Worm (Caenorhabditis elegans) whole organism, mixed stage, embryonic: ENCODE data around the gene grl-31.

Experiments used
- M03D4.4 ChIP-seq: sonication (generic microtip); optimal IDR thresholded peaks from 2 replicates; lab custom pipeline; 2017; ENCODE audit warnings: mild to moderate bottlenecking, missing genetic modification characterization, missing compliant biosample characterization
- bed-3 ChIP-seq: fragments of 200-800 bp; sonication (Bioruptor generic); optimal IDR thresholded peaks from 3 replicates; lab custom pipeline; 2018; ENCODE audit warnings: mild to moderate bottlenecking, missing genetic modification characterization, moderate library complexity, missing compliant biosample characterization
- blmp-1 ChIP-seq: fragments of 150-350 bp; optimal IDR thresholded peaks from 2 replicates; lab custom pipeline; 2014; ENCODE audit warnings: missing biosample characterization, missing genetic modification characterization
- ceh-39 ChIP-seq: fragments of 150-350 bp; optimal IDR thresholded peaks from 2 replicates; lab custom pipeline; 2014; ENCODE audit warnings: missing biosample characterization, missing genetic modification characterization
- ceh-43 ChIP-seq: fragments of 200-800 bp; sonication (Bioruptor generic); optimal IDR thresholded peaks from 2 replicates; lab custom pipeline; 2018; ENCODE audit warnings: mild to moderate bottlenecking, missing genetic modification characterization, moderate library complexity, missing compliant biosample characterization
- ceh-83 ChIP-seq: fragments of 200-800 bp; sonication (Bioruptor generic); optimal IDR thresholded peaks from 2 replicates; lab custom pipeline; 2018; ENCODE audit warnings: mild to moderate bottlenecking, missing genetic modification characterization, missing compliant biosample characterization
- ces-1 ChIP-seq: fragments of 150-350 bp; optimal IDR thresholded peaks from 2 replicates; lab custom pipeline; 2014; ENCODE audit warnings: missing biosample characterization, missing genetic modification reagents, missing genetic modification characterization
- cnd-1 ChIP-seq: fragments of 200-800 bp; sonication (Bioruptor generic); optimal IDR thresholded peaks from 2 replicates; lab custom pipeline; 2018; ENCODE audit warnings: mild to moderate bottlenecking, missing genetic modification characterization, missing compliant biosample characterization
- drap-1 ChIP-seq: fragments of 200-800 bp; sonication (Bioruptor generic); optimal IDR thresholded peaks from 3 replicates; lab custom pipeline; 2018; ENCODE audit warnings: mild to moderate bottlenecking, missing genetic modification characterization, missing compliant biosample characterization
- elt-1 ChIP-seq: sonication (generic microtip); optimal IDR thresholded peaks from 2 replicates; lab custom pipeline; 2017; ENCODE audit warnings: missing genetic modification characterization, mild to moderate bottlenecking, missing compliant biosample characterization, antibody characterized with exemption, moderate library complexity, borderline replicate concordance; ENCODE audit not compliant: insufficient read depth
- elt-3 ChIP-seq: fragments of 150-350 bp; optimal IDR thresholded peaks from 2 replicates; lab custom pipeline; 2014; ENCODE audit warnings: missing biosample characterization, missing genetic modification characterization
- flh-1 ChIP-seq: fragments of 200-800 bp; sonication (Bioruptor generic); optimal IDR thresholded peaks from 2 replicates; lab custom pipeline; 2018; ENCODE audit warnings: mild to moderate bottlenecking, missing genetic modification characterization, moderate library complexity, missing compliant biosample characterization
- ham-2 ChIP-seq: fragments of 200-800 bp; sonication (Bioruptor generic); optimal IDR thresholded peaks from 2 replicates; lab custom pipeline; 2018; ENCODE audit warnings: mild to moderate bottlenecking, missing genetic modification characterization, missing compliant biosample characterization
- hlh-1 ChIP-seq: fragments of 150-350 bp; optimal IDR thresholded peaks from 2 replicates; lab custom pipeline; 2014; ENCODE audit warnings: missing biosample characterization, missing genetic modification reagents, missing genetic modification characterization
- lin-13 ChIP-seq: fragments of 150-350 bp; optimal IDR thresholded peaks from 2 replicates; lab custom pipeline; 2014; ENCODE audit warnings: missing biosample characterization, missing genetic modification characterization
- lin-32 ChIP-seq: fragments of 200-800 bp; sonication (Bioruptor generic); optimal IDR thresholded peaks from 2 replicates; lab custom pipeline; 2018; ENCODE audit warnings: mild to moderate bottlenecking, missing genetic modification characterization, missing compliant biosample characterization
- lsy-2 ChIP-seq: fragments of 150-350 bp; optimal IDR thresholded peaks from 2 replicates; lab custom pipeline; 2014; ENCODE audit warnings: missing biosample characterization, missing genetic modification characterization
- mab-5 ChIP-seq: fragments of 150-350 bp; optimal IDR thresholded peaks from 2 replicates; lab custom pipeline; 2014; ENCODE audit warnings: missing biosample characterization, missing genetic modification characterization
- mep-1 ChIP-seq: fragments of 150-350 bp; optimal IDR thresholded peaks from 2 replicates; lab custom pipeline; 2017; ENCODE audit warnings: missing biosample characterization, missing genetic modification reagents, missing genetic modification characterization, inconsistent platforms
- mls-2 ChIP-seq: sonication (generic microtip); optimal IDR thresholded peaks from 2 replicates; lab custom pipeline; 2016; ENCODE audit warnings: mild to moderate bottlenecking, missing genetic modification characterization, moderate library complexity, missing compliant biosample characterization
- nhr-12 ChIP-seq: fragments of 150-350 bp; optimal IDR thresholded peaks from 2 replicates; lab custom pipeline; 2014; ENCODE audit warnings: missing biosample characterization, missing genetic modification characterization
- nhr-2 ChIP-seq: fragments of 150-350 bp; optimal IDR thresholded peaks from 2 replicates; lab custom pipeline; 2014; ENCODE audit warnings: missing biosample characterization, missing genetic modification characterization
- nhr-237 ChIP-seq: fragments of 150-350 bp; optimal IDR thresholded peaks from 2 replicates; lab custom pipeline; 2014; ENCODE audit warnings: missing biosample characterization, missing genetic modification characterization
- nhr-28 ChIP-seq: fragments of 150-350 bp; optimal IDR thresholded peaks from 2 replicates; lab custom pipeline; 2014; ENCODE audit warnings: missing biosample characterization, missing genetic modification characterization
- nhr-76 ChIP-seq: sonication (generic microtip); optimal IDR thresholded peaks from 2 replicates; lab custom pipeline; 2017; ENCODE audit warnings: missing biosample characterization, missing genetic modification characterization
- pha-4 ChIP-seq: fragments of 150-350 bp; optimal IDR thresholded peaks from 2 replicates; lab custom pipeline; 2018; ENCODE audit warnings: missing biosample characterization, missing genetic modification reagents, missing genetic modification characterization
- sem-2 ChIP-seq: fragments of 200-800 bp; sonication (Bioruptor generic); optimal IDR thresholded peaks from 2 replicates; lab custom pipeline; 2018; ENCODE audit warnings: mild to moderate bottlenecking, missing genetic modification characterization, missing compliant biosample characterization
- snpc-4 ChIP-seq: fragments of 150-350 bp; optimal IDR thresholded peaks from 2 replicates; lab custom pipeline; 2014; ENCODE audit warnings: missing biosample characterization, missing genetic modification characterization
- sptf-1 ChIP-seq: sonication (generic microtip); optimal IDR thresholded peaks from 2 replicates; lab custom pipeline; 2017; ENCODE audit warnings: mild to moderate bottlenecking, missing genetic modification characterization, moderate library complexity, missing compliant biosample characterization
- tbx-8 ChIP-seq: fragments of 200-800 bp; sonication (Bioruptor generic); optimal IDR thresholded peaks from 2 replicates; lab custom pipeline; 2018; ENCODE audit warnings: mild to moderate bottlenecking, missing genetic modification characterization, moderate library complexity, missing compliant biosample characterization
- unc-120 ChIP-seq: sonication (generic microtip); optimal IDR thresholded peaks from 2 replicates; lab custom pipeline; 2017; ENCODE audit warnings: missing genetic modification characterization, missing compliant biosample characterization; ENCODE audit not compliant: poor library complexity, severe bottlenecking
- unc-39 ChIP-seq: fragments of 150-350 bp; optimal IDR thresholded peaks from 2 replicates; lab custom pipeline; 2014; ENCODE audit warnings: missing biosample characterization, missing genetic modification characterization
- unc-62 ChIP-seq: fragments of 150-350 bp; optimal IDR thresholded peaks from 2 replicates; lab custom pipeline; 2014; ENCODE audit warnings: missing biosample characterization, missing genetic modification reagents, missing genetic modification characterization
- zip-8 ChIP-seq: fragments of 150-350 bp; optimal IDR thresholded peaks from 2 replicates; lab custom pipeline; 2014; ENCODE audit warnings: missing biosample characterization, missing genetic modification characterization
- ztf-11 ChIP-seq: fragments of 150-350 bp; optimal IDR thresholded peaks from 2 replicates; lab custom pipeline; 2014; ENCODE audit warnings: missing biosample characterization, missing genetic modification characterization

Gene grl-31

ce11 chrV:3592099-3592498 lies 34.5 kb upstream of the grl-31 start, which contains the start of gene T22F3.12:
T22F3.12 (minus strand) TSS chrV:3592199.
- TF ChIP-seq drap-1 (GFP tag; lab: Kevin White, UChicago), result no peak
- TF ChIP-seq ztf-11 (tag; lab: Kevin White, UChicago), result no peak

DNA sequence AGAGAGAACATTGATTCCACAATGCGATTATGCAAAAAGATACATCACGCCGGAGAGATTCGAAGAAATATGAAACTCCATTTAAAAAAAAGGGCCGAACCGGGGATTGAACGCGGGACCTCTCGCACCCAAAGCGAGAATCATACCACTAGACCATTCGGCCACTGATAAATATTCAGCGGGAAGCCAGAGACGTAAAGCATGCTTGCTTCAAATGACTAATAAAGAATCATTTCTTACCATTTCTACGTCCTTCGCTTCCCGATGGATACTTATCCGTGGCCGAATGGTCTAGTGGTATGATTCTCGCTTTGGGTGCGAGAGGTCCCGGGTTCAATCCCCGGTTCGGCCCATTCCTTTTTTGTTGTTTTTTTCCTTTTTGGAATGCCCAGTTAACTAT lies 30.6 kb upstream of the grl-31 start:
- no peak for TF ChIP-seq unc-120
- no peak for TF ChIP-seq mep-1
- no peak for TF ChIP-seq elt-3
- TF ChIP-seq cnd-1, result no peak
- no peak for TF ChIP-seq snpc-4
- TF ChIP-seq unc-39 (tag; lab: Kevin White, UChicago), result no peak
- no peak for TF ChIP-seq pha-4 (tag; lab: Kevin White, UChicago)
- TF ChIP-seq nhr-76, result no peak
- TF ChIP-seq lin-13 (tag; lab: Kevin White, UChicago), result no peak
- no peak for TF ChIP-seq hlh-1 (tag; lab: Kevin White, UChicago)
- TF ChIP-seq ztf-11 (tag; lab: Kevin White, UChicago), result no peak
- no peak for TF ChIP-seq nhr-2 (tag; lab: Kevin White, UChicago)
- TF ChIP-seq tbx-8, result no peak
- no peak for TF ChIP-seq nhr-28 (tag; lab: Kevin White, UChicago)
- TF ChIP-seq ham-2 (GFP tag; lab: Kevin White, UChicago), result no peak
- TF ChIP-seq nhr-237, result no peak
- TF ChIP-seq ceh-83, result no peak
- no peak for TF ChIP-seq mab-5 (tag; lab: Kevin White, UChicago)
- TF ChIP-seq flh-1 (GFP tag; lab: Kevin White, UChicago), result no peak

- TF ChIP-seq nhr-76 (no peak), nhr-237 (no peak), nhr-2 (tag; lab: Kevin White, UChicago) (no peak), lin-32 (GFP tag; lab: Kevin White, UChicago) (no peak), sem-2 (peak; percentile 28), nhr-12 (no peak), ceh-43 (GFP tag; lab: Kevin White, UChicago) (peak; percentile 82), unc-120 (peak; percentile 28), mab-5 (tag; lab: Kevin White, UChicago) (no peak), hlh-1 (tag; lab: Kevin White, UChicago) (peak; percentile 27), ceh-39 (no peak), M03D4.4 (tag; lab: Kevin White, UChicago) (peak; percentile 80), lin-13 (tag; lab: Kevin White, UChicago) (no peak), mls-2 (peak; percentile 74), bed-3 (GFP tag; lab: Kevin White, UChicago) (peak; percentile 40), nhr-28 (tag; lab: Kevin White, UChicago) (no peak), tbx-8 (peak; percentile 1), elt-1 (tag; lab: Kevin White, UChicago) (no peak), ces-1 (GFP tag; lab: Kevin White, UChicago) (no peak), pha-4 (tag; lab: Kevin White, UChicago) (no peak), mep-1 (no peak), lsy-2 (no peak), ztf-11 (tag; lab: Kevin White, UChicago) (no peak), snpc-4 (no peak), flh-1 (GFP tag; lab: Kevin White, UChicago) (peak; percentile 33), sptf-1 (tag; lab: Kevin White, UChicago) (peak; percentile 86), blmp-1 (tag; lab: Kevin White, UChicago) (no peak), ham-2 (GFP tag; lab: Kevin White, UChicago) (no peak), unc-62 (GFP tag; lab: Kevin White, UChicago) (no peak), ceh-83 (peak; percentile 69), cnd-1 (peak; percentile 31), elt-3 (no peak), unc-39 (tag; lab: Kevin White, UChicago) (no peak), zip-8 (tag; lab: Kevin White, UChicago) (no peak), drap-1 (GFP tag; lab: Kevin White, UChicago) (peak; percentile 42)
Measured at ce11 chrV:3587633-3588032, 30.1 kb upstream of the grl-31 start.
